Worm (Caenorhabditis elegans) whole organism, L4 larva: ENCODE results near the gene srh-138.

Source experiments
- R02D3.7 ChIP-seq: fragments of 150-350 bp; sonication (generic microtip); optimal IDR thresholded peaks from 3 replicates; lab custom pipeline; 2014; ENCODE audit warnings: missing biosample characterization, missing genetic modification characterization
- fkh-10 ChIP-seq: fragments of 150-350 bp; optimal IDR thresholded peaks from 2 replicates; lab custom pipeline; 2014; ENCODE audit warnings: missing biosample characterization, missing genetic modification reagents, missing genetic modification characterization
- lsy-2 ChIP-seq, 2 experiments: fragments of 150-350 bp in 1 of 2; sonication (generic microtip) in 1 of 2; optimal IDR thresholded peaks; 2 replicates each; lab custom pipeline; 2014 to 2017; ENCODE audit warnings: missing biosample characterization in 2 of 2, missing genetic modification characterization in 2 of 2
- mdl-1 ChIP-seq, 2 experiments: fragments of 150-350 bp in 1 of 2; sonication (generic microtip) in 1 of 2; optimal IDR thresholded peaks; 2 replicates each; lab custom pipeline; 2014 to 2017; ENCODE audit warnings: missing biosample characterization in 2 of 2, missing genetic modification characterization in 2 of 2
- nhr-25 ChIP-seq: sonication (generic microtip); optimal IDR thresholded peaks from 2 replicates; lab custom pipeline; 2017; ENCODE audit warnings: missing genetic modification characterization, mild to moderate bottlenecking, missing compliant biosample characterization, antibody characterized with exemption, moderate library complexity, borderline replicate concordance; ENCODE audit not compliant: insufficient read depth

DNA sequence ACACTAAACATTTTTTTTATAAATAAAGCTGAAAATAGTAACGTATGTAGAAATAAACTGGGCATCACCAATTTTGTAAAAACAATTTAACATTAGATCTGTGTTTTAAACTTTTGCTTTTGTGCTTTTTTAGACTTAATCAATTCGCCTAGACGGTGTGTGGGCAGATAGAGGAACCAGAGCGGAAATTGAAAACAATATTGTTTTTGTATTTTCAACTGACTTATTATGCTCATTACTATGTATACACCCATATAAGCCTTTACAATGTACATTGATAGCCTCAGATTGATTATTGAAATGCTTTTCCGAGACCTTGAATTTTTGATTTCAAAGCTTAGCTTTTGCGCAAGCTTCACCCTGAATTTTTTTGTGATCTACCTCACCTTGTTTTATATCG is 40.9 kb downstream of the srh-138 start, which contains the start of gene str-73:
- TF ChIP-seq nhr-25 (no peak), mdl-1 (tag; optimal IDR thresholded peaks at IDR 0.05; lab: Kevin White, UChicago) (no peak), lsy-2 (tag; optimal IDR thresholded peaks at IDR 0.05; lab: Kevin White, UChicago) (no peak), R02D3.7 (no peak), fkh-10 (no peak)
